Worm (Caenorhabditis elegans) whole organism, L2 larva: Measurements from ENCODE around the gene egl-4.

Experiments
- C34F6.9 ChIP-seq: fragments of 150-350 bp; optimal IDR thresholded peaks from 2 replicates; lab custom pipeline; 2014; ENCODE audit warnings: missing biosample characterization, missing genetic modification characterization
- F13H6.1 ChIP-seq: sonication (generic microtip); optimal IDR thresholded peaks from 2 replicates; lab custom pipeline; 2016; ENCODE audit warnings: missing genetic modification characterization, missing compliant biosample characterization
- R02D3.7 ChIP-seq: fragments of 150-350 bp; optimal IDR thresholded peaks from 2 replicates; lab custom pipeline; 2014; ENCODE audit warnings: missing biosample characterization, missing genetic modification characterization
- Y55F3AM.14 ChIP-seq: fragments of 200-800 bp; sonication (Bioruptor generic); optimal IDR thresholded peaks from 2 replicates; lab custom pipeline; 2018; ENCODE audit warnings: mild to moderate bottlenecking, missing genetic modification characterization, missing compliant biosample characterization
- ZK546.5 ChIP-seq: sonication (generic microtip); optimal IDR thresholded peaks from 2 replicates; lab custom pipeline; 2017; ENCODE audit warnings: missing biosample characterization, missing genetic modification characterization
- alr-1 ChIP-seq: fragments of 150-350 bp; optimal IDR thresholded peaks from 2 replicates; lab custom pipeline; 2014; ENCODE audit warnings: missing biosample characterization, missing genetic modification characterization
- ama-1 ChIP-seq: fragments of 150-350 bp; optimal IDR thresholded peaks from 2 replicates; lab custom pipeline; 2018; ENCODE audit warnings: inconsistent platforms
- blmp-1 ChIP-seq: sonication (generic microtip); optimal IDR thresholded peaks from 2 replicates; lab custom pipeline; 2017; ENCODE audit warnings: missing genetic modification characterization, mild to moderate bottlenecking, missing compliant biosample characterization, antibody characterized with exemption, moderate library complexity; ENCODE audit not compliant: insufficient read depth
- ceh-82 ChIP-seq: fragments of 150-350 bp; optimal IDR thresholded peaks from 2 replicates; lab custom pipeline; 2014; ENCODE audit warnings: missing biosample characterization, missing genetic modification characterization
- crh-2 ChIP-seq: sonication (generic microtip); optimal IDR thresholded peaks from 2 replicates; lab custom pipeline; 2017; ENCODE audit warnings: missing biosample characterization, missing genetic modification characterization
- dmd-4 ChIP-seq: sonication (generic microtip); optimal IDR thresholded peaks from 2 replicates; lab custom pipeline; 2017; ENCODE audit warnings: missing biosample characterization, missing genetic modification characterization
- egl-27 ChIP-seq: sonication (generic microtip); optimal IDR thresholded peaks from 3 replicates; lab custom pipeline; 2017; ENCODE audit warnings: missing biosample characterization, missing genetic modification reagents, missing genetic modification characterization
- elt-1 ChIP-seq: fragments of 150-350 bp; optimal IDR thresholded peaks from 2 replicates; lab custom pipeline; 2014; ENCODE audit warnings: missing biosample characterization, missing genetic modification characterization
- elt-3 ChIP-seq: sonication (generic microtip); optimal IDR thresholded peaks from 2 replicates; lab custom pipeline; 2017; ENCODE audit warnings: missing biosample characterization, missing genetic modification characterization
- fos-1 ChIP-seq: fragments of 150-350 bp; optimal IDR thresholded peaks from 2 replicates; lab custom pipeline; 2014; ENCODE audit warnings: missing biosample characterization, missing genetic modification characterization
- gmeb-1 ChIP-seq: fragments of 150-350 bp; optimal IDR thresholded peaks from 2 replicates; lab custom pipeline; 2014; ENCODE audit warnings: missing biosample characterization, missing genetic modification characterization
- lin-11 ChIP-seq: fragments of 150-350 bp; sonication (generic microtip); optimal IDR thresholded peaks from 2 replicates; lab custom pipeline; 2014; ENCODE audit warnings: missing biosample characterization, missing genetic modification characterization, inconsistent platforms, mixed read lengths
- lin-13 ChIP-seq: fragments of 150-350 bp; optimal IDR thresholded peaks from 2 replicates; lab custom pipeline; 2014; ENCODE audit warnings: missing biosample characterization, missing genetic modification reagents, missing genetic modification characterization
- lin-39 ChIP-seq: fragments of 150-350 bp; optimal IDR thresholded peaks from 2 replicates; lab custom pipeline; 2014; ENCODE audit warnings: missing biosample characterization, missing genetic modification reagents, missing genetic modification characterization
- lsy-2 ChIP-seq, 2 experiments: fragments of 150-350 bp in 1 of 2; sonication (generic microtip) in 1 of 2; optimal IDR thresholded peaks; 2 replicates each; lab custom pipeline; 2014 to 2017; ENCODE audit warnings: missing biosample characterization in 2 of 2, missing genetic modification characterization in 2 of 2
- nhr-11 ChIP-seq: fragments of 150-350 bp; optimal IDR thresholded peaks from 2 replicates; lab custom pipeline; 2014; ENCODE audit warnings: missing biosample characterization, missing genetic modification characterization
- nhr-12 ChIP-seq: fragments of 150-350 bp; optimal IDR thresholded peaks from 2 replicates; lab custom pipeline; 2014; ENCODE audit warnings: missing biosample characterization, missing genetic modification characterization
- nhr-129 ChIP-seq: fragments of 150-350 bp; optimal IDR thresholded peaks from 2 replicates; lab custom pipeline; 2014; ENCODE audit warnings: missing biosample characterization, missing genetic modification characterization
- nhr-23 ChIP-seq: fragments of 150-350 bp; optimal IDR thresholded peaks from 2 replicates; lab custom pipeline; 2014; ENCODE audit warnings: missing biosample characterization, missing genetic modification reagents, missing genetic modification characterization
- nhr-237 ChIP-seq: fragments of 150-350 bp; optimal IDR thresholded peaks from 2 replicates; lab custom pipeline; 2014; ENCODE audit warnings: missing biosample characterization, missing genetic modification characterization
- nhr-25 ChIP-seq: fragments of 150-350 bp; sonication (generic microtip); optimal IDR thresholded peaks from 3 replicates; lab custom pipeline; 2014; ENCODE audit warnings: missing biosample characterization, missing genetic modification characterization
- nhr-6 ChIP-seq: fragments of 150-350 bp; optimal IDR thresholded peaks from 2 replicates; lab custom pipeline; 2014; ENCODE audit warnings: missing biosample characterization, missing genetic modification characterization
- sem-4 ChIP-seq: fragments of 150-350 bp; optimal IDR thresholded peaks from 2 replicates; lab custom pipeline; 2014; ENCODE audit warnings: missing biosample characterization, missing genetic modification reagents, missing genetic modification characterization
- sma-9 ChIP-seq, 2 experiments: fragments of 150-350 bp in 1 of 2; sonication (generic microtip) in 1 of 2; optimal IDR thresholded peaks; 2 replicates each; lab custom pipeline; 2014 to 2016; ENCODE audit warnings: missing genetic modification characterization in 2 of 2, mild to moderate bottlenecking in 1 of 2, missing biosample characterization in 1 of 2, missing compliant biosample characterization in 1 of 2, missing genetic modification reagents in 1 of 2, moderate library complexity in 1 of 2
- snpc-4 ChIP-seq: fragments of 150-350 bp; optimal IDR thresholded peaks from 2 replicates; lab custom pipeline; 2014; ENCODE audit warnings: missing biosample characterization, missing genetic modification characterization
- unc-39 ChIP-seq: fragments of 150-350 bp; optimal IDR thresholded peaks from 2 replicates; lab custom pipeline; 2014; ENCODE audit warnings: missing biosample characterization, missing genetic modification characterization
- unc-55 ChIP-seq: fragments of 150-350 bp; sonication (generic microtip); optimal IDR thresholded peaks from 3 replicates; lab custom pipeline; 2014; ENCODE audit warnings: missing biosample characterization, missing genetic modification reagents, missing genetic modification characterization
- unc-62 ChIP-seq: fragments of 150-350 bp; optimal IDR thresholded peaks from 2 replicates; lab custom pipeline; 2014; ENCODE audit warnings: missing biosample characterization, missing genetic modification reagents, missing genetic modification characterization
- zag-1 ChIP-seq: fragments of 150-350 bp; optimal IDR thresholded peaks from 2 replicates; lab custom pipeline; 2014; ENCODE audit warnings: missing biosample characterization, missing genetic modification characterization
- ztf-1 ChIP-seq: fragments of 200-800 bp; sonication (Bioruptor generic); conservative IDR thresholded peaks from 2 replicates; pipeline ENCODE4 v1.3.6; 2022; ENCODE audit warnings: missing genetic modification characterization, missing compliant biosample characterization
- ztf-11 ChIP-seq: sonication (generic microtip); optimal IDR thresholded peaks from 2 replicates; lab custom pipeline; 2017; ENCODE audit warnings: missing biosample characterization, missing genetic modification characterization
- ztf-4 ChIP-seq: fragments of 150-350 bp; optimal IDR thresholded peaks from 2 replicates; lab custom pipeline; 2014; ENCODE audit warnings: missing biosample characterization, missing genetic modification characterization

egl-4 gene

DNA sequence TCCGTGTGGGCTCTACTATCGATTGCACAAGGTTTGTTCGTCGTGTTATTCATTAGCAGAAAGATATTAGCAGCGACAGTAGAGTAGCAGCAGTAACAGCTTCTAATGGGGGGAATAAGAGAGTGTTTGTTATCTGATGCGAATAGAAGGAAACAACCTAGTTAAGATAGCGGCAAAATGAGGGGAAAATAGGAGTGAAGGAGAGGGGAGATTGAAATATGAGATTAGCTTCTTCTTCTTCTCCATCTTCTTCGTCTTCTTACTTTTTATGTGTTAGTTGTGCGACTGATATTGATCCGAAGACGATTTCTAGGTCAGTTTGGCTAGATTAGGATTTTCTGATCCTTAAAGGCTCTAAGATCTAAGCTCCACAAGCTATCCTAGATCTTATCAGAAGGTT, 67.0 kb downstream of the egl-4 start:
- TF ChIP-seq nhr-23 (tag; lab: Kevin White, UChicago) = peak; percentile 86
- no peak for TF ChIP-seq ztf-11 (tag; lab: Kevin White, UChicago)
- peak; percentile 87 for TF ChIP-seq elt-1 (tag; lab: Kevin White, UChicago)

DNA sequence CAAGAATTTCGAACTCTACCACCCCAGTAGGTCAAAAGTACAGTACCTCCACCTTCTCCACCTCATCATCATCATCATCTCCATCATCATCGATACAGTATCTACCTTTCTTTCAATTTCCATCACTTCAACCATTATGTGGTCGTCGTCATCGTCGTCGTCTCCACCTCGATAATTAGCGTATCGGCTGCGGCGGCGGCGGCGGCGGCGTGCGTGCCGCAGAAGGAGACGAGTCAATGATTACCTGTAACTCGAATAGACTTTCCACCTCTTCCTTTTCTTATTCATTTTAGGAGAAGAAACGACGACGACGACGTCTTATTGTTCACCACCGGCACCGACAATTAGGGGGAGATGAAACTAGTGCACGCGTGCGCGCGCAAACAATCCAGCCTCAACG, 67.7 kb downstream of the egl-4 start:
- TF ChIP-seq dmd-4 (tag; lab: Kevin White, UChicago) (no peak), ztf-11 (tag; lab: Kevin White, UChicago) (no peak), lin-13 (GFP tag; lab: Kevin White, UChicago) (no peak), ZK546.5 (tag; lab: Kevin White, UChicago) (no peak), sem-4 (no peak), lin-39 (tag; lab: Kevin White, UChicago) (no peak), egl-27 (tag; lab: Kevin White, UChicago) (no peak), nhr-11 (tag; lab: Kevin White, UChicago) (no peak)

DNA sequence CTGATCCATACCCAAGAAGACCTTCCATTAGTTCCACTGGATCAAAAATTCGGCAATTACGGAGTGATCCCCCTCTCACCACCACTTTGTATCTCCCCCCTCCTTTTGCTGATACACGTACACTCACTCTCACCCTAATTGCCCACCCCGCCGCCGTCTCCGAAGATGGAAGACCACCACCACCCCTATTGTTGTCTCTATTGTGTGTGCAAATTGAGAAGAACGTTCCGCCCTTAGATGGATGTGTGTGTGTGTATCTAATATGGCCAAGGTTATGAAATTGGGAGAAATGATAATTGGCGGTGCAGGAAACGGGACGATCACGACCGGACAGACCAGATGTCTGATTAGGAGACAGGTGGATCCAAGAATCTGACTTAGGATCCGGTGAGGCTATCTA, 68.4 kb downstream of the egl-4 start:
- TF ChIP-seq blmp-1 (tag; lab: Kevin White, UChicago) (no peak), Y55F3AM.14 (GFP tag; lab: Kevin White, UChicago) (no peak), ceh-82 (tag; lab: Kevin White, UChicago) (no peak), lin-11 (tag; lab: Kevin White, UChicago) (no peak), gmeb-1 (tag; lab: Kevin White, UChicago) (no peak), ama-1 (no peak), ztf-1 (GFP tag; lab: Robert Waterston, UW) (no peak), nhr-237 (tag; lab: Kevin White, UChicago) (no peak)

DNA sequence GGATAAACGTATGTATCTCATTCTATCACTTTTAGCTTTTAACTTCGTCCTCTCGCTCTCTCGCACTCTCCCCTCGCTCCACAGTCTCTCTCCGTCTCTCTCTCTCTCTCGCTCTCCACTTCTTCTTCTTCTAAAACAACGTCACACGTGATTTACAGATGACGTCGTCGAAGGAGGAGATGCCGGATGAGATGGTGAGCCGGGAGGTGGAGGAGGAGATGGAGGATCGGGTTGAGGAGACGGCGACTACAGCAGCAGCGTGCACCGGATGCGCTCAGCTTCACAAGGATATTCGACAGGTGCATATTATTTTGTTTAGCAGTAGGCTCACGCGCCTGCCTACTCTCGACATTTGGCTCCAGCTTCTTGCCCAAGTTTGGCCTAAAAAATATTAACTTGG, 69.9 kb downstream of the egl-4 start, which contains the start of gene elt-6:
Gene elt-6, plus strand, starts transcription at position 159 of the 400 bp plus-strand sequence.
- TF ChIP-seq unc-39 (tag; lab: Kevin White, UChicago) = no peak
- no peak for TF ChIP-seq ceh-82 (tag; lab: Kevin White, UChicago)
- no peak for TF ChIP-seq elt-3
- TF ChIP-seq zag-1 (tag; lab: Kevin White, UChicago) = no peak
- TF ChIP-seq unc-55 = peak; percentile 6

DNA sequence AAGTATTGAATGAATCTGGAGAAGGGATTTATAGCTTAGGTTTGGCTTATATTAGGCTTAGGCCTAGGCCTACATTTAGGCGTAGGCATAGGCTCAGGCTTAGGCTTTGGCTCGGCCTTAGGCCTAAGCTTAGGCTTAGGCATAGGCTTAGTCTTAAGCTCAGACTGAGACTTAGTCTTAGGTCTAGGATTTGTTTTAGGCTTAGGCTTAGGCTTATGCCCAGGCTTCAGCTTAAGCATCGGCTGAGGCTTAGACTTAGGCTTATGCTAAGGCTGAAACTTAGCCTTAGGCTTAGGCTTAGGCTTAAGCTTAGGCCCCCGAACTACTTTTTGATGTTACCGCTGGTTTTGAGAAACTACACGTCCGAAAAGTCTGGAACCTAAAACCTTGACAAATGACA, 72.6 kb downstream of the egl-4 start:
- TF ChIP-seq nhr-25 (tag; lab: Kevin White, UChicago) (no peak), elt-1 (tag; lab: Kevin White, UChicago) (no peak), snpc-4 (tag; lab: Kevin White, UChicago) (no peak), crh-2 (tag; lab: Kevin White, UChicago) (no peak), F13H6.1 (tag; lab: Kevin White, UChicago) (no peak), ztf-11 (tag; lab: Kevin White, UChicago) (no peak), unc-39 (tag; lab: Kevin White, UChicago) (no peak), sem-4 (no peak), Y55F3AM.14 (GFP tag; lab: Kevin White, UChicago) (no peak), ztf-4 (tag; lab: Kevin White, UChicago) (no peak), lsy-2 (tag; optimal IDR thresholded peaks at IDR 0.05; lab: Kevin White, UChicago) (no peak), blmp-1 (tag; lab: Kevin White, UChicago) (no peak), nhr-23 (tag; lab: Kevin White, UChicago) (no peak), lin-11 (tag; lab: Kevin White, UChicago) (no peak), C34F6.9 (no peak), lin-39 (tag; lab: Kevin White, UChicago) (no peak), ZK546.5 (tag; lab: Kevin White, UChicago) (no peak), elt-3 (no peak)

DNA sequence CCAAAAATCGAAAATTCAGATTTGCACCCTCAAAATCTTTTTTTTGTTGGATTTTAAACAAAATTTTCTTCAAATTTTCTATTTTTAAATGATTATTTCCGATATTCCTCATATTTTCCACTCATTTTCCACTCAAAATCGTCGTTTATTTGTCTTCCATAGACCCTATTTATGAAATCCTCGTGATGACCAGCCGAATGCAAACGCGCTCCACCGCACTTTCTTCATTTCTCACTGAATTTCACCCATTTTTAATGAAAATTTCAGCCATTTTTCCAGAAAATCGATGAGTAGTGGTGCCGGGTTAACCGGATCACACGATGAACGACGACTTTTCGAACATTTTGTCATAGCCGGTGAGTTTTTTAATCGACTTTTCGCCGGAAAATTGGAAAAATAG, 75.9 kb downstream of the egl-4 start, which contains the start of gene denn-4:
Gene denn-4, plus strand, starts transcription at position 280 of the 400 bp plus-strand sequence.
- TF ChIP-seq unc-62 (GFP tag; lab: Kevin White, UChicago) = no peak
- no peak for TF ChIP-seq alr-1
- no peak for TF ChIP-seq nhr-6 (tag; lab: Kevin White, UChicago)
- TF ChIP-seq ztf-1 (GFP tag; lab: Robert Waterston, UW) = no peak
- no peak for TF ChIP-seq zag-1 (tag; lab: Kevin White, UChicago)
- TF ChIP-seq nhr-12 (tag; lab: Kevin White, UChicago) = no peak
- TF ChIP-seq snpc-4 (tag; lab: Kevin White, UChicago) = no peak
- TF ChIP-seq unc-55 = peak; percentile 25
- TF ChIP-seq crh-2 (tag; lab: Kevin White, UChicago) = no peak
- no peak for TF ChIP-seq sma-9 (GFP tag; optimal IDR thresholded peaks at IDR 0.05; lab: Kevin White, UChicago)
- no peak for TF ChIP-seq sma-9 (tag; optimal IDR thresholded peaks at IDR 0.05; lab: Kevin White, UChicago)
- TF ChIP-seq nhr-25 (tag; lab: Kevin White, UChicago) = no peak
- no peak for TF ChIP-seq F13H6.1 (tag; lab: Kevin White, UChicago)
- no peak for TF ChIP-seq unc-39 (tag; lab: Kevin White, UChicago)
- TF ChIP-seq R02D3.7 (tag; lab: Kevin White, UChicago) = no peak
- TF ChIP-seq fos-1 (tag; lab: Kevin White, UChicago) = no peak
- TF ChIP-seq lsy-2 (tag; optimal IDR thresholded peaks at IDR 0.05; lab: Kevin White, UChicago) = peak in 1 of 2 experiments; percentile 52
- no peak for TF ChIP-seq nhr-23 (tag; lab: Kevin White, UChicago)
- TF ChIP-seq C34F6.9 = peak; percentile 29
- TF ChIP-seq nhr-129 (tag; lab: Kevin White, UChicago) = peak; percentile 1
